Worm (Caenorhabditis elegans): ENCODE data around the gene K06A9.3.

Gene K06A9.3

DNA sequence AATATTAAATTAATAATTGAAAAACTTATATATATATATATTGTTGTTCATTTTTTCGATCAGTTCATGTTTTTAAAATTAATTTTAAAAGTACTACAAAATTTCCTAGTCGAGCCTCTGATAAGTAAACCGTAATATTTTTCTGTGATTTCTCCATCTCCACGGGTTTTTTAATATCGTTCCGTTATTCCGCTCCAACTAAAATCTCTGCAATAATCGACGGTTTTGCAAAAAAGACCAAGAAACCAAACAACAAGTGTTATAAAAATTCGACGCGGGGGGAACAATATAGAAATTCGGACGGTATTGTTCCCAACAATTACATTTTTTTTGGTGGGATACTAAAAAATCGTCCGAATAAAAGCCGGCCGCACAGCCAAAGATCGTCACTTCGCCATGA lies 32.7 kb downstream of the K06A9.3 start, which contains the start of gene F09E10.1:
TSS of gene F09E10.1 (plus strand) at position 301 of the 400 bp plus-strand sequence.
- no peak for TF ChIP-seq B0310.2 (tag; optimal IDR thresholded peaks at IDR 0.05)
- TF ChIP-seq scrt-1 (GFP tag; IDR thresholded peaks at IDR 0.05): no peak
- TF ChIP-seq pes-1 (GFP tag; IDR thresholded peaks at IDR 0.05): no peak
- TF ChIP-seq hmbx-1 (tag; optimal IDR thresholded peaks at IDR 0.05): no peak
- TF ChIP-seq ets-7 (tag; optimal IDR thresholded peaks at IDR 0.05): no peak
- TF ChIP-seq F13C5.2 (tag; optimal IDR thresholded peaks at IDR 0.05): no peak
- no peak for TF ChIP-seq ama-1 (optimal IDR thresholded peaks at IDR 0.05)
- no peak for TF ChIP-seq hmg-4 (GFP tag; optimal IDR thresholded peaks at IDR 0.05)
- no peak for TF ChIP-seq ceh-13 (GFP tag; optimal IDR thresholded peaks at IDR 0.05)
- TF ChIP-seq tbx-11 (GFP tag; IDR thresholded peaks at IDR 0.05): no peak
- no peak for TF ChIP-seq ceh-36 (tag; optimal IDR thresholded peaks at IDR 0.05)
- no peak for TF ChIP-seq tra-4 (tag; optimal IDR thresholded peaks at IDR 0.05)
- TF ChIP-seq flt-1 (GFP tag; IDR thresholded peaks at IDR 0.05): no peak
- no peak for TF ChIP-seq tbx-37 (GFP tag; conservative IDR thresholded peaks at IDR 0.05)
- TF ChIP-seq sea-1 (GFP tag; conservative IDR thresholded peaks at IDR 0.05): no peak
- no peak for TF ChIP-seq hnd-1 (tag; optimal IDR thresholded peaks at IDR 0.05)
- no peak for TF ChIP-seq aly-1 (tag; optimal IDR thresholded peaks at IDR 0.05)

DNA sequence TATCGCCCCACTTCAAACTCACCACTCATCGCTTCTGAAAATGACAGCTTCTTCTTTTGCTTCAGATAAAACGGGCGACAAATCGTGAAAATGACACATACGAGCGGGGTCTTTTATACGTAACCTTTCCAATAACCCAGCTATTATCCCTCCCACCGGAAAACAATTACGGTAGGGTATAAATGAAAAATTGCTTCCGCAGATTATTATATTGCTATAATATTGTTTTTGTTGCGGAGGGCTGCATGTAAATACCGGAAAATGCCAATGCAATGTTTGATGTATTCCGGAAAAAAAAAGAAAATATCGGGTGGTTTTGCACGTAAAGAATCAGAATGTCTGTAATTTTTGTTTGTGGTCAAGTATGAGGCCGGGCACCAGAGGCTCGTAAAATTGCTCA lies 33.4 kb downstream of the K06A9.3 start, which contains the start of gene F09E10.7:
TSS of gene F09E10.7 (minus strand) at position 101 of the 400 bp plus-strand sequence.
- TF ChIP-seq aly-1 (tag; optimal IDR thresholded peaks at IDR 0.05) (no peak), ets-7 (tag; optimal IDR thresholded peaks at IDR 0.05) (no peak), hmg-4 (GFP tag; optimal IDR thresholded peaks at IDR 0.05) (no peak), ama-1 (optimal IDR thresholded peaks at IDR 0.05) (no peak)

DNA sequence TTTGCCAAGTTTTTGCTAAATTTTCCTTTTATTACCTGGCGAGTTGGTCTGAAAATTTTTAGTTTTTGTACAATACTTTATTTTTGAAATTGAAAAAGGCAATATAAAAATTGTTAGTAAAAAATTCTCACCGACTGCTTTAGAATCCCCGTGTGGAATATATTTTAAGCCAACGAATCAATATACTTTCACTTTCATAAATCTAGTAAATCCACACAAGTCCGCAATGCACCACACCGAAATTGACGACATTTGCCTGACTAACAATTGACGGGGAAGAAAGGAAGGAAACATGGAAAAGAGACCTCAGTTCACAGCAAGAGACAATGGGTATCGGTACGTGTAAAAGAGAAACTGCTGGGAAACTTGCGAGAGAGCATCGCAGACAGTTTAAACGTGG lies 35.7 kb downstream of the K06A9.3 start:
- no peak for TF ChIP-seq scrt-1 (GFP tag; IDR thresholded peaks at IDR 0.05)
- TF ChIP-seq tbx-11 (GFP tag; IDR thresholded peaks at IDR 0.05): no peak
- no peak for TF ChIP-seq tbx-37 (GFP tag; conservative IDR thresholded peaks at IDR 0.05)
- no peak for TF ChIP-seq hmbx-1 (tag; optimal IDR thresholded peaks at IDR 0.05)
- no peak for TF ChIP-seq aly-1 (tag; optimal IDR thresholded peaks at IDR 0.05)
- TF ChIP-seq flt-1 (GFP tag; IDR thresholded peaks at IDR 0.05): no peak
- no peak for TF ChIP-seq F13C5.2 (tag; optimal IDR thresholded peaks at IDR 0.05)
- no peak for TF ChIP-seq ceh-36 (tag; optimal IDR thresholded peaks at IDR 0.05)
- no peak for TF ChIP-seq hnd-1 (tag; optimal IDR thresholded peaks at IDR 0.05)
- TF ChIP-seq ceh-13 (GFP tag; optimal IDR thresholded peaks at IDR 0.05): no peak
- TF ChIP-seq ets-7 (tag; optimal IDR thresholded peaks at IDR 0.05): no peak
- TF ChIP-seq hmg-4 (GFP tag; optimal IDR thresholded peaks at IDR 0.05): no peak
- TF ChIP-seq B0310.2 (tag; optimal IDR thresholded peaks at IDR 0.05): no peak
- TF ChIP-seq tra-4 (tag; optimal IDR thresholded peaks at IDR 0.05): no peak
- TF ChIP-seq ama-1 (optimal IDR thresholded peaks at IDR 0.05): no peak
- no peak for TF ChIP-seq sea-1 (GFP tag; conservative IDR thresholded peaks at IDR 0.05)
- no peak for TF ChIP-seq pes-1 (GFP tag; IDR thresholded peaks at IDR 0.05)

DNA sequence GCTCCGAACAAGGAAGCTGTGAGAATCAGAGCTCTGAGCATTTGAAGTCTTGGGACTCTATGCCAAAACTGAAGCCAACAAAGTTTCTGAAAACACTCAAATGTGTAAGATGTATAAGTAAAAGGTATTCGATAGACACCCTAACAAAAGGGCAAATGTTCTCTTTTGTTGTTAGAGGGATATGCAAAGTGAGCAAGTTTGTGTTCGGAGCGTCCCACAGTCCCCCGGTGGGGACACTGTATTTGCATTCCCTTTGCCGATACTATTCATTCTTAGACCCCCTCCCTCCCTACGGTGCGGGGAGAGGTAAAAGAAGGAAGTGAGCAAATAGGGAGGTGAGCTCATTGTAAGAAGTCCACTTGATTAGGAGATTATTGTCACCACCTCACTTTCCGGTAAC lies 37.6 kb downstream of the K06A9.3 start, which contains the start of gene F09E10.6:
TSS of gene F09E10.6 (minus strand) at position 101 of the 400 bp plus-strand sequence.
- no peak for TF ChIP-seq tbx-11 (GFP tag; IDR thresholded peaks at IDR 0.05)
- no peak for TF ChIP-seq hnd-1 (tag; optimal IDR thresholded peaks at IDR 0.05)
- TF ChIP-seq ets-7 (tag; optimal IDR thresholded peaks at IDR 0.05): no peak
- TF ChIP-seq ceh-36 (tag; optimal IDR thresholded peaks at IDR 0.05): no peak
- no peak for TF ChIP-seq B0310.2 (tag; optimal IDR thresholded peaks at IDR 0.05)
- TF ChIP-seq ceh-13 (GFP tag; optimal IDR thresholded peaks at IDR 0.05): no peak
- TF ChIP-seq hmg-4 (GFP tag; optimal IDR thresholded peaks at IDR 0.05): no peak
- TF ChIP-seq aly-1 (tag; optimal IDR thresholded peaks at IDR 0.05): no peak
- no peak for TF ChIP-seq tbx-37 (GFP tag; conservative IDR thresholded peaks at IDR 0.05)
- no peak for TF ChIP-seq pes-1 (GFP tag; IDR thresholded peaks at IDR 0.05)
- TF ChIP-seq hmbx-1 (tag; optimal IDR thresholded peaks at IDR 0.05): no peak

DNA sequence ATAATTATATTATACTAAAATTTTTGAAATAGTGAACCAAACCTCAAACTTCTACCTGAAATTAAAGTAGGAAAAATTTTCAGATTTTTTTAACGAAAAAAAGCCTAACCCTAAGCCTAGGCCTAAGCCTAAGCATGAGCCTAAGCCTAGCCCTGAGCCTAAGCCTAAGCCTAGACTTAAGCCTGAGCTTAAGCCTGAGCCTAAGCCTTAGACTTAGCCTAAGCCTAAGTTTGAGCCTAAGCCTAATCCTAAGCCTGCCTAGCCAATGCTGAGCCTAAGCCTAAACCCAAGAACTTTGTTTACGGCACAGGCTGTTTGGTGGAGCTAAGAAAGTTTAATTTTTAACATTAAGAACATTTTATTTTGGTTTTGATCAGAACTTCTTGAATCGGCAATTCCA lies 39.2 kb downstream of the K06A9.3 start:
- TF ChIP-seq ceh-36 (tag; optimal IDR thresholded peaks at IDR 0.05): peak; percentile 63
- no peak for TF ChIP-seq F13C5.2 (tag; optimal IDR thresholded peaks at IDR 0.05)

DNA sequence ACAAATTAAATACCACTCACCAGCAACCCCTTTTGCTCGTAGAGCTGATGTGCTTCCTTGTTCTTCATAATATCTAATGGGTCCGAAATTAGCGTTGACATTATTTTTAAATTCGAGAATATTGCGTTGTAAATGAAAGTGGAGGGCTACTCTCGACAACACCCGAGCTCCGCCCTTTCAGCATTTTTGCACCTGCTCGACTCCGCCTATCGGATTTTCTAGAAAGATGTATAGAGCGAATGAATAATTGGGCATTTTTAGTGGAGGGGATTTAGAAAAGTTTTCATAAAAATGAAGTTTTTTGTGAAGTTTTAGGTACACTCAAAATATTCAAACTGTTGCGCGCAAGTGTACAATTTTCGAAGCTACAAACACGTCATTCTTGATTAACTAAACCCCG lies 40.9 kb downstream of the K06A9.3 start, which contains the start of gene F09E10.5:
TSS of gene F09E10.5 (minus strand) at position 101 of the 400 bp plus-strand sequence.
- TF ChIP-seq pes-1 (GFP tag; IDR thresholded peaks at IDR 0.05): no peak
- no peak for TF ChIP-seq ceh-13 (GFP tag; optimal IDR thresholded peaks at IDR 0.05)
- TF ChIP-seq tbx-11 (GFP tag; IDR thresholded peaks at IDR 0.05): no peak
- TF ChIP-seq tbx-37 (GFP tag; conservative IDR thresholded peaks at IDR 0.05): no peak
- no peak for TF ChIP-seq ama-1 (optimal IDR thresholded peaks at IDR 0.05)
- no peak for TF ChIP-seq hnd-1 (tag; optimal IDR thresholded peaks at IDR 0.05)
- no peak for TF ChIP-seq aly-1 (tag; optimal IDR thresholded peaks at IDR 0.05)
- no peak for TF ChIP-seq ets-7 (tag; optimal IDR thresholded peaks at IDR 0.05)
- no peak for TF ChIP-seq hmg-4 (GFP tag; optimal IDR thresholded peaks at IDR 0.05)
- no peak for TF ChIP-seq tra-4 (tag; optimal IDR thresholded peaks at IDR 0.05)
- no peak for TF ChIP-seq B0310.2 (tag; optimal IDR thresholded peaks at IDR 0.05)
- TF ChIP-seq ceh-36 (tag; optimal IDR thresholded peaks at IDR 0.05): no peak
- no peak for TF ChIP-seq hmbx-1 (tag; optimal IDR thresholded peaks at IDR 0.05)

DNA sequence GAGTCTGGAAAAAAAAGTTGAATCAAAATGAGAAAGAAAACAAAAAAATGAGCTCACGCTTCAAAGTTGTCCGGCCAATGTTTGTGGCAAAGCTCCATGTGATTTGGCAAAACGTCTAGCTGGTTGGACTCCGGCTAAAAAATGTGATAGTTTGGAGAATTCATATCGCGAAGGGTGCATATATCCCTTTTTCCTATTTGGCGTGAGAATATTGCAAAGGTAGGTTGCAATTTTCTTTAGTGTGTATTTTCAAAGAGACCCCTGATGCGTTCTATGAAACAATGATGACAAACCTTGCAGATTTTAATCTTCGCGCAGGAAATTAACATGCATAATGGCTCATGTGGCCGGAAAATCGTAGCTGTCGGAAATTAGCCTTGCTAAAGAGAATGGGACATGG lies 43.0 kb downstream of the K06A9.3 start:
- no peak for TF ChIP-seq aly-1 (tag; optimal IDR thresholded peaks at IDR 0.05)
- TF ChIP-seq B0310.2 (tag; optimal IDR thresholded peaks at IDR 0.05): no peak
- no peak for TF ChIP-seq hmg-4 (GFP tag; optimal IDR thresholded peaks at IDR 0.05)
- no peak for TF ChIP-seq tbx-11 (GFP tag; IDR thresholded peaks at IDR 0.05)
- TF ChIP-seq F13C5.2 (tag; optimal IDR thresholded peaks at IDR 0.05): no peak
- TF ChIP-seq hmbx-1 (tag; optimal IDR thresholded peaks at IDR 0.05): no peak
- no peak for TF ChIP-seq tra-4 (tag; optimal IDR thresholded peaks at IDR 0.05)

DNA sequence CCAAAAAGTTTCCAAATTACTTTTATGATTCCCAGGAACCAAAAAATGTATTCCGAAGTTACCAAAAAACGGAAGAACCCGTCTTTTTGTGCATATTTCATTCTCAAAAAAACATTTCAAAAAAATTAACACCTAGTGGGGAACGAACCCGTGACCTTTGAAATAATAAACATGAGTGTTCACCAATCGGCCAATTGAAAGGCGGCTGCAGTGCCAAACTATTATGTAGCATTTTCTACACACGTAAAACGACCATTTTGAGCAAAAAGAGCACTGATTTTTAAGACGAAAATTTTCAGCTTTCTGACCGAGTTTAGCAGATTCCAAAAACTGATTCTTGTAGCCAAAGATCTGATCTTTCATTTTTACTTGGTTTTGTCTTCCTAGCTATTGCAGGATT lies 44.1 kb downstream of the K06A9.3 start:
- TF ChIP-seq hmbx-1 (tag; optimal IDR thresholded peaks at IDR 0.05): no peak
- no peak for TF ChIP-seq hnd-1 (tag; optimal IDR thresholded peaks at IDR 0.05)
- no peak for TF ChIP-seq aly-1 (tag; optimal IDR thresholded peaks at IDR 0.05)
